Worm (Caenorhabditis elegans): ENCODE measurements around the gene nhr-187.
A peak's percentile ranks its signal among the peaks of the same experiment; 100 is the strongest.

The nhr-187 gene

DNA sequence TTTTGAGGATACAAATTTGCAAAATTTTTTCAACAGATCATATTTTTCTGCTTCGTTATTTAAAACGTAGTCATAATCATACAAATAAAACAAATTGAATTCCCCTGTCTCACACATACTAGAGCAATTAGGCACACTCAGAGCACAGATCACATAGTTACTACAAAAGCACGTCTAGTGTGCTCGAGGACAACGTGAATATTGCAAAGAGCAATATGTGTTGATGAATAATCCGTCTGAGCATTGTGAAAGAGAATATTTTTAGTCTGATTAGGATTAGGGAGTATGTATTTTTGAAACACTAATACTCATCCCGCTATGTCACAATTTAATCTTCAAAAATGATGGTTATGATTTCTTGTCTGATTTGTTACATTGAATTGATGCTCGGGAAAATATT, 14.5 kb upstream of the nhr-187 start:
- peak; percentile 5 for TF ChIP-seq nhr-71 (tag; optimal IDR thresholded peaks at IDR 0.05)
- peak; percentile 14 for TF ChIP-seq pax-3 (tag; optimal IDR thresholded peaks at IDR 0.05)
- peak; percentile 85 for TF ChIP-seq dsc-1 (tag; optimal IDR thresholded peaks at IDR 0.05)
- TF ChIP-seq isw-1 (GFP tag; IDR thresholded peaks at IDR 0.05): no peak
- no peak for TF ChIP-seq sptf-1 (tag; optimal IDR thresholded peaks at IDR 0.05)
- TF ChIP-seq ceh-82 (tag; optimal IDR thresholded peaks at IDR 0.05): no peak
- TF ChIP-seq pqm-1 (tag; optimal IDR thresholded peaks at IDR 0.05): no peak
- TF ChIP-seq ceh-63 (GFP tag; optimal IDR thresholded peaks at IDR 0.05): no peak
- no peak for TF ChIP-seq F16B12.6 (tag; optimal IDR thresholded peaks at IDR 0.05)
- no peak for TF ChIP-seq nhr-28 (tag; optimal IDR thresholded peaks at IDR 0.05)
- TF ChIP-seq nhr-20 (tag; optimal IDR thresholded peaks at IDR 0.05): no peak
- peak; percentile 13 for TF ChIP-seq nhr-47 (tag; optimal IDR thresholded peaks at IDR 0.05)
- peak; percentile 75 for TF ChIP-seq fkh-8 (tag; optimal IDR thresholded peaks at IDR 0.05)

DNA sequence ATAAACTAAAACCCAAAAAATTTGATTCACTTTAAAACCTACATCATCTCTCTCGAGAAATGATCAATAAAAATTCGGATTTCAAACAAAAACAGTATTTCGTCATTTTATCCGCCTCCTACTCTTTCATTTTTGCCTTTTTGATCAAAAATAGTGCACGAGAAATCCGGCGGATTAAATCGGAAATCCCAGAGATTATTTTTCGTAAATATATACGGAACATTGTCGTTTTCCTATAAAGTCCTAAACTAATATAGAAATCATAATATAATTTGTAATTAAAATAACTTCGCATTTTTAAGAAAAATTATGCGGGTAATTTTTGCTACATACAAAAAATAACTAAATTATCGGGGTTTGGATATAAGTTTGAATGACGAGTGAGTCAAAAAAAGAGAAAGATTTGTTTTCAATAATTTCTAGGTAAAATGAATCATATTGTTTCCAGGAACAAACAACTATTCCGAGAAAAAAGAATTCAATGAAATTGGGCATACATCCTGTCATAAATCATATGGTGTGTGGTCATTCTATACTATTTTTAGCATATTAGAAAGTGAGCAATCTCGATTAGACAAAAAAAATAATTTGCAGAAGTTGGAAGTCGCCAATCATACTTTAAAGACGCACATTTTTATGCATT, 11.5 kb upstream of the nhr-187 start, which contains the start of gene nhr-158:
TSS of gene nhr-158 (minus strand) at position 51 of the 643 bp plus-strand sequence.
- TF ChIP-seq isw-1 (GFP tag; IDR thresholded peaks at IDR 0.05) (no peak), lin-35 (GFP tag; optimal IDR thresholded peaks at IDR 0.05) (no peak), nhr-20 (tag; optimal IDR thresholded peaks at IDR 0.05) (peak; percentile 32), fos-1 (tag; optimal IDR thresholded peaks at IDR 0.05) (peak; percentile 61), pax-3 (tag; optimal IDR thresholded peaks at IDR 0.05) (peak; percentile 36), lin-14 (GFP tag; optimal IDR thresholded peaks at IDR 0.05) (peak; percentile 43), fkh-8 (tag; optimal IDR thresholded peaks at IDR 0.05) (peak; percentile 90), nhr-11 (tag; optimal IDR thresholded peaks at IDR 0.05) (peak; percentile 48), swsn-7 (tag; optimal IDR thresholded peaks at IDR 0.05) (peak; percentile 18), lsy-2 (tag; optimal IDR thresholded peaks at IDR 0.05) (peak in 1 of 2 experiments; percentile 45), fkh-4 (tag; optimal IDR thresholded peaks at IDR 0.05; ENCODE audit: borderline replicate concordance) (peak; percentile 18), dsc-1 (tag; optimal IDR thresholded peaks at IDR 0.05) (peak; percentile 94), nhr-71 (tag; optimal IDR thresholded peaks at IDR 0.05) (peak; percentile 83), sox-4 (tag; optimal IDR thresholded peaks at IDR 0.05) (peak; percentile 37), nhr-47 (tag; optimal IDR thresholded peaks at IDR 0.05) (peak; percentile 86), C34B4.2 (tag; optimal IDR thresholded peaks at IDR 0.05) (no peak)

DNA sequence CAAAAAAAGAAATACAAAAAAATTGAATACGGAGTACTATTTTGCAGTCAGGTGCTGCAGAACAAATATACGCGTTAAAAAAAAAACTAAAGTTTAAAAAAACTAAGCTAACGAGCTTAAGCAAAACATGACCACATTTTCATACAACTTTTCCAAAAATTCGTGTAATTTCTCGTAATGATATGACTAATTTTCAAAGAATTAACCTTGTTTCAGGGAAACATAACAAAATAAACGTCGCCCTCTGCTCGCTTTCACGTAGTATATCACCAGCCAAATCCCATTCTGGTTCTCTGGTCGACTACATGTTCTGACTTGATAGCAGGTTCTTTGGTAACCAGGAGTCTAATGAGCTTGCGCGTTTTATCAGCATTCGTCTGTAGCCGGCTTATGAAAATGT, 7.6 kb upstream of the nhr-187 start:
- TF ChIP-seq snu-23 (GFP tag; optimal IDR thresholded peaks at IDR 0.05): no peak
- no peak for TF ChIP-seq nhr-19 (GFP tag; conservative IDR thresholded peaks at IDR 0.05)
- TF ChIP-seq ceh-90 (tag; optimal IDR thresholded peaks at IDR 0.05): no peak
- TF ChIP-seq lin-13 (GFP tag; optimal IDR thresholded peaks at IDR 0.05): no peak
- TF ChIP-seq lir-3 (tag; optimal IDR thresholded peaks at IDR 0.05; ENCODE audit: poor library complexity): no peak
- no peak for TF ChIP-seq mab-9 (GFP tag; IDR thresholded peaks at IDR 0.05)
- no peak for TF ChIP-seq nhr-85 (tag)
- no peak for TF ChIP-seq ceh-88 (GFP tag; IDR thresholded peaks at IDR 0.05)
- no peak for TF ChIP-seq hpl-2 (GFP tag; optimal IDR thresholded peaks at IDR 0.05)
- no peak for TF ChIP-seq tlp-1 (tag; optimal IDR thresholded peaks at IDR 0.05)
- TF ChIP-seq ceh-82 (tag; optimal IDR thresholded peaks at IDR 0.05): no peak
- no peak for TF ChIP-seq isw-1 (GFP tag; IDR thresholded peaks at IDR 0.05)
- no peak for TF ChIP-seq ama-1 (optimal IDR thresholded peaks at IDR 0.05)
- peak; percentile 18 for TF ChIP-seq fkh-4 (tag; optimal IDR thresholded peaks at IDR 0.05; ENCODE audit: borderline replicate concordance)
- no peak for TF ChIP-seq fkh-10 (GFP tag; optimal IDR thresholded peaks at IDR 0.05)
- TF ChIP-seq C16A3.4 (tag; optimal IDR thresholded peaks at IDR 0.05): no peak
- peak; percentile 62 for TF ChIP-seq nhr-20 (tag; optimal IDR thresholded peaks at IDR 0.05)
- no peak for TF ChIP-seq aly-2 (tag; optimal IDR thresholded peaks at IDR 0.05)
- peak; percentile 72 for TF ChIP-seq pax-3 (tag; optimal IDR thresholded peaks at IDR 0.05)
- TF ChIP-seq hlh-4 (tag; optimal IDR thresholded peaks at IDR 0.05): peak; percentile 65
- no peak for TF ChIP-seq ceh-63 (GFP tag; optimal IDR thresholded peaks at IDR 0.05)
- no peak for TF ChIP-seq sptf-1 (tag; optimal IDR thresholded peaks at IDR 0.05)
- no peak for TF ChIP-seq egl-13 (tag; optimal IDR thresholded peaks at IDR 0.05)
- TF ChIP-seq fkh-8 (tag; optimal IDR thresholded peaks at IDR 0.05): peak; percentile 99
- peak; percentile 89 for TF ChIP-seq sox-4 (tag; optimal IDR thresholded peaks at IDR 0.05)
- no peak for TF ChIP-seq egl-27 (tag; optimal IDR thresholded peaks at IDR 0.05)
- no peak for TF ChIP-seq C04F5.9 (tag; optimal IDR thresholded peaks at IDR 0.05)
- TF ChIP-seq lin-39 (tag; optimal IDR thresholded peaks at IDR 0.05): no peak
- TF ChIP-seq fos-1 (tag; optimal IDR thresholded peaks at IDR 0.05): peak; percentile 70
- TF ChIP-seq blmp-1 (tag; optimal IDR thresholded peaks at IDR 0.05): no peak
- TF ChIP-seq sup-37 (GFP tag; optimal IDR thresholded peaks at IDR 0.05): no peak
- peak; percentile 63 for TF ChIP-seq ztf-4 (tag; optimal IDR thresholded peaks at IDR 0.05)
- TF ChIP-seq mdl-1 (tag; optimal IDR thresholded peaks at IDR 0.05): no peak
- no peak for TF ChIP-seq vab-15 (tag; optimal IDR thresholded peaks at IDR 0.05)
- peak; percentile 98 for TF ChIP-seq dsc-1 (tag; optimal IDR thresholded peaks at IDR 0.05)
- no peak for TF ChIP-seq lin-15B (tag; optimal IDR thresholded peaks at IDR 0.05)

All from whole organism, L1 larva.